Worm (Caenorhabditis elegans) whole organism, mixed stage, embryonic: Measurements from ENCODE around the gene nhr-34.

Experiments used
- nhr-76 ChIP-seq: sonication (generic microtip); optimal IDR thresholded peaks from 2 replicates; lab custom pipeline; 2017; ENCODE audit warnings: missing biosample characterization, missing genetic modification characterization
- unc-39 ChIP-seq: fragments of 150-350 bp; optimal IDR thresholded peaks from 2 replicates; lab custom pipeline; 2014; ENCODE audit warnings: missing biosample characterization, missing genetic modification characterization
- ztf-11 ChIP-seq: fragments of 150-350 bp; optimal IDR thresholded peaks from 2 replicates; lab custom pipeline; 2014; ENCODE audit warnings: missing biosample characterization, missing genetic modification characterization

ce11 chrIV:9667084-9667483 lies 8.4 kb downstream of the nhr-34 start:
- no peak for TF ChIP-seq ztf-11
- no peak for TF ChIP-seq unc-39
- TF ChIP-seq nhr-76 (tag; lab: Kevin White, UChicago) = no peak
